Worm (Caenorhabditis elegans): Measurements from ENCODE around the gene nasp-1.

DNA sequence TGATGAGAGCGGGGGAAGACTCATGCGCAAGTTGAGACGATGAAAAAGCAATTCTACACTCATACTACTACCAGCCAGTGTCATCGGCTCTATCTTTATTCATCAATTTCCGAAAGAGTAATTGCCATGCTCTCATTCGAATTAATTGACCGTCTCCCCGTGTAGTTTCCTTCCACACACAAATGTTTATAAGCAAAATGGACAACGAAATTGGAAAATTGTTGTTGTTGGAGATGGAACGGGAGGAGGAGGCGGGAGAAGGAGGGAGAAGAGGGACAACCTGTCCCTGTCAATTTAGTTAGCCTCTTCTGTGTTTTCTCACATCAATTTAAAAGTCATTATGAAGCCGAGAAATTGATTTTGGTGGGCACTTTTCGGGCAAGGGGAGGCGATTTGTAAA is 33.8 kb upstream of the nasp-1 start:
- TF ChIP-seq nhr-76 (tag; optimal IDR thresholded peaks at IDR 0.05), result no peak
- no peak for TF ChIP-seq C34B4.2 (tag; optimal IDR thresholded peaks at IDR 0.05)
- no peak for TF ChIP-seq nhr-28 (tag; optimal IDR thresholded peaks at IDR 0.05)
- no peak for TF ChIP-seq fkh-8 (tag; optimal IDR thresholded peaks at IDR 0.05)
- TF ChIP-seq nhr-77 (tag; optimal IDR thresholded peaks at IDR 0.05), result no peak
- no peak for TF ChIP-seq egl-27 (tag; optimal IDR thresholded peaks at IDR 0.05)
- no peak for TF ChIP-seq ama-1 (optimal IDR thresholded peaks at IDR 0.05)
- TF ChIP-seq nhr-84 (tag; optimal IDR thresholded peaks at IDR 0.05), result no peak
- TF ChIP-seq ztf-4 (tag; optimal IDR thresholded peaks at IDR 0.05), result no peak
- TF ChIP-seq zip-4 (GFP tag; optimal IDR thresholded peaks at IDR 0.05), result no peak
- no peak for TF ChIP-seq ets-5 (GFP tag; IDR thresholded peaks at IDR 0.05)
- no peak for TF ChIP-seq elt-2 (tag; optimal IDR thresholded peaks at IDR 0.05)
- TF ChIP-seq elt-3 (tag; optimal IDR thresholded peaks at IDR 0.05), result no peak
- no peak for TF ChIP-seq unc-62 (GFP tag; optimal IDR thresholded peaks at IDR 0.05)
